Worm (Caenorhabditis elegans) whole organism, midembryonic: ENCODE measurements around the gene C05E11.6.

ENCODE experiments used
- T22C8.4 ChIP-seq: fragments of 200-800 bp; sonication (Bioruptor generic); IDR thresholded peaks from 2 replicates; pipeline ENCODE4 v1.3.6; 2022; ENCODE audit warnings: missing genetic modification characterization, missing compliant biosample characterization
- cog-1 ChIP-seq: sonication (generic microtip); optimal IDR thresholded peaks from 2 replicates; lab custom pipeline; 2016; ENCODE audit warnings: missing genetic modification characterization, missing compliant biosample characterization
- flt-1 ChIP-seq: fragments of 200-800 bp; sonication (Bioruptor generic); IDR thresholded peaks from 2 replicates; pipeline ENCODE4 v1.3.6; 2022; ENCODE audit warnings: missing genetic modification characterization, missing compliant biosample characterization
- klf-2 ChIP-seq: fragments of 200-800 bp; sonication (Bioruptor generic); conservative IDR thresholded peaks from 2 replicates; pipeline ENCODE4 v1.3.6; 2022; ENCODE audit warnings: missing genetic modification reagents, missing genetic modification characterization, missing compliant biosample characterization
- med-1 ChIP-seq: sonication (generic microtip); optimal IDR thresholded peaks from 2 replicates; lab custom pipeline; 2017; ENCODE audit warnings: missing genetic modification characterization, mild to moderate bottlenecking, missing compliant biosample characterization, antibody characterized with exemption, missing genetic modification reagents; ENCODE audit not compliant: insufficient read depth
- ref-1 ChIP-seq: fragments of 200-800 bp; sonication (Bioruptor generic); conservative IDR thresholded peaks from 2 replicates; pipeline ENCODE4 v1.3.6; 2022; ENCODE audit warnings: missing genetic modification reagents, missing genetic modification characterization, missing compliant biosample characterization
- tab-1 ChIP-seq: fragments of 200-800 bp; sonication (Bioruptor generic); IDR thresholded peaks from 2 replicates; pipeline ENCODE4 v1.3.6; 2022; ENCODE audit warnings: missing genetic modification characterization, missing compliant biosample characterization
- ztf-23 ChIP-seq: fragments of 200-800 bp; sonication (Bioruptor generic); IDR thresholded peaks from 2 replicates; pipeline ENCODE4 v1.3.6; 2022; ENCODE audit warnings: missing genetic modification reagents, missing genetic modification characterization, missing compliant biosample characterization

DNA sequence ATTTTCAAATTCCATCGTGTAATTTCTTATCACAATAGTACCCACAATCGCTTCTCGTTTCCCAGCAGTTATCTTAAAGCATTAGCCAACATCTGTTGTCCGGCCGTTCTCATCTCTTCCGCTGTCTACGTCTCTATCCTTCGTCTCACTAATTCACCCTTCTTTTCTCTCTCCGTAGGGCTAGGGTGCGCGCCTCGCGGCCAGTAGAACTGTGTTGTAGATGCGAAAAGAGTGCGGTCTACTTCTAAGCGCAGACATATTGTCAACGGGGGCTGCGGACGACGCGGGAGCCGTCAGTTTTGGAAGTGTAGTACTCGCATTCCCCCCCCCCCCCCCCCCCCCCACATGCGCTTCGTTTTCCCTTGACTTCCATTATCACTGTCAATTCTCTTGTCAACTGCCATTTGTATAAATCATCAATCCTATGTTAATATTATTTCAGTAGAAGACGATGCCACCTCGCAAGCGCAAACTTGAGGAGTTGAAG, 48.3 kb upstream of the C05E11.6 start, which contains the start of gene spr-3:
- TF ChIP-seq ztf-23 (GFP tag; lab: Robert Waterston, UW) (no peak), tab-1 (GFP tag; lab: Robert Waterston, UW) (no peak), klf-2 (GFP tag; lab: Robert Waterston, UW) (no peak), flt-1 (GFP tag; lab: Robert Waterston, UW) (no peak), T22C8.4 (GFP tag; lab: Robert Waterston, UW) (no peak), cog-1 (tag; lab: Kevin White, UChicago) (no peak), med-1 (GFP tag; lab: Kevin White, UChicago) (no peak), ref-1 (no peak)
